Worm (Caenorhabditis elegans) whole organism, young adult: ENCODE results near the gene ttr-40.

Experiments used
- B0035.1 ChIP-seq: sonication (generic microtip); optimal IDR thresholded peaks from 2 replicates; lab custom pipeline; 2016; ENCODE audit warnings: missing genetic modification characterization, mild to moderate bottlenecking, missing compliant biosample characterization, missing genotype, missing genetic modification reagents
- B0261.1 ChIP-seq: sonication (generic microtip); optimal IDR thresholded peaks from 2 replicates; lab custom pipeline; 2016; ENCODE audit warnings: mild to moderate bottlenecking, missing genetic modification characterization, moderate library complexity, missing compliant biosample characterization
- C06A6.2 ChIP-seq: fragments of 200-800 bp; sonication (Bioruptor generic); conservative IDR thresholded peaks from 2 replicates; pipeline ENCODE4 v1.3.6; 2022; ENCODE audit warnings: missing genetic modification characterization, missing compliant biosample characterization
- F23B12.7 ChIP-seq: sonication (generic microtip); optimal IDR thresholded peaks from 2 replicates; lab custom pipeline; 2017; ENCODE audit warnings: missing genetic modification characterization, mild to moderate bottlenecking, missing compliant biosample characterization, antibody characterized with exemption, moderate library complexity; ENCODE audit not compliant: insufficient read depth
- F39B2.1 ChIP-seq: fragments of 200-800 bp; sonication (Bioruptor generic); IDR thresholded peaks from 2 replicates; pipeline ENCODE4 v1.3.6; 2022; ENCODE audit warnings: missing genetic modification reagents, missing genetic modification characterization, missing compliant biosample characterization
- F57A8.1 ChIP-seq: fragments of 200-800 bp; sonication (Bioruptor generic); optimal IDR thresholded peaks from 2 replicates; lab custom pipeline; 2018; ENCODE audit warnings: mild to moderate bottlenecking, missing genetic modification characterization, moderate library complexity, missing compliant biosample characterization
- F57C9.4 ChIP-seq: sonication (generic microtip); optimal IDR thresholded peaks from 2 replicates; lab custom pipeline; 2017; ENCODE audit warnings: mild to moderate bottlenecking, missing genetic modification characterization, missing compliant biosample characterization
- K11D2.4 ChIP-seq: fragments of 200-800 bp; sonication (Bioruptor generic); IDR thresholded peaks from 2 replicates; pipeline ENCODE4 v1.3.6; 2022; ENCODE audit warnings: missing genetic modification reagents, missing genetic modification characterization, missing compliant biosample characterization
- K12H6.12 ChIP-seq: fragments of 200-800 bp; sonication (Bioruptor generic); optimal IDR thresholded peaks from 2 replicates; lab custom pipeline; 2018; ENCODE audit warnings: mild to moderate bottlenecking, missing genetic modification characterization, missing compliant biosample characterization
- Y53F4B.3 ChIP-seq: fragments of 200-800 bp; sonication (Bioruptor generic); IDR thresholded peaks from 2 replicates; pipeline ENCODE4 v1.3.6; 2022; ENCODE audit warnings: missing genetic modification reagents, missing genetic modification characterization, missing compliant biosample characterization
- Y53G8AR.9 ChIP-seq: fragments of 200-800 bp; sonication (Bioruptor generic); conservative IDR thresholded peaks from 2 replicates; pipeline ENCODE4 v1.3.6; 2022; ENCODE audit warnings: missing genetic modification reagents, missing genetic modification characterization, missing compliant biosample characterization
- ZK185.1 ChIP-seq: sonication (generic microtip); optimal IDR thresholded peaks from 2 replicates; lab custom pipeline; 2016; ENCODE audit warnings: mild to moderate bottlenecking, missing genetic modification characterization, missing compliant biosample characterization; ENCODE audit not compliant: poor library complexity, severe bottlenecking
- ama-1 ChIP-seq, 3 experiments: fragments of 150-350 bp in 1 of 3; sonication (generic microtip) in 2 of 3; optimal IDR thresholded peaks; 2 replicates each; lab custom pipeline; 2014 to 2018; ENCODE audit warnings: missing biosample characterization in 2 of 3, missing genetic modification characterization in 2 of 3, missing genetic modification reagents in 2 of 3
- aptf-3 ChIP-seq: fragments of 200-800 bp; sonication (Bioruptor generic); IDR thresholded peaks from 2 replicates; pipeline ENCODE4 v1.3.6; 2022; ENCODE audit warnings: missing genetic modification characterization, missing compliant biosample characterization
- attf-3 ChIP-seq: fragments of 200-800 bp; sonication (Bioruptor generic); conservative IDR thresholded peaks from 2 replicates; pipeline ENCODE4 v1.3.6; 2022; ENCODE audit warnings: missing genetic modification reagents, missing genetic modification characterization, missing compliant biosample characterization
- bed-2 ChIP-seq: fragments of 200-800 bp; sonication (Bioruptor generic); IDR thresholded peaks from 2 replicates; pipeline ENCODE4 v1.3.6; 2022; ENCODE audit warnings: missing genetic modification reagents, missing genetic modification characterization, missing compliant biosample characterization
- ccch-3 ChIP-seq: fragments of 200-800 bp; sonication (Bioruptor generic); optimal IDR thresholded peaks from 2 replicates; lab custom pipeline; 2018; ENCODE audit warnings: mild to moderate bottlenecking, missing genetic modification characterization, missing compliant biosample characterization
- ceh-79 ChIP-seq: sonication (generic microtip); optimal IDR thresholded peaks from 2 replicates; lab custom pipeline; 2017; ENCODE audit warnings: mild to moderate bottlenecking, missing genetic modification characterization, missing compliant biosample characterization
- ceh-91 ChIP-seq: fragments of 200-800 bp; sonication (Bioruptor generic); IDR thresholded peaks from 2 replicates; pipeline ENCODE4 v1.3.6; 2022; ENCODE audit warnings: missing genetic modification reagents, missing genetic modification characterization, missing compliant biosample characterization
- dpff-1 ChIP-seq: sonication (generic microtip); optimal IDR thresholded peaks from 2 replicates; lab custom pipeline; 2017; ENCODE audit warnings: mild to moderate bottlenecking, missing genetic modification characterization, missing compliant biosample characterization
- egl-18 ChIP-seq: fragments of 200-800 bp; sonication (Bioruptor generic); IDR thresholded peaks from 2 replicates; pipeline ENCODE4 v1.3.6; 2022; ENCODE audit warnings: missing genetic modification reagents, missing genetic modification characterization, missing compliant biosample characterization
- him-1 ChIP-seq: sonication (generic microtip); optimal IDR thresholded peaks from 2 replicates; lab custom pipeline; 2016; ENCODE audit warnings: missing genotype, missing genetic modification reagents, missing genetic modification characterization, missing compliant biosample characterization
- hlh-12 ChIP-seq: sonication (generic microtip); optimal IDR thresholded peaks from 2 replicates; lab custom pipeline; 2016; ENCODE audit warnings: missing genetic modification characterization, missing compliant biosample characterization
- hlh-26 ChIP-seq: fragments of 200-800 bp; sonication (Bioruptor generic); conservative IDR thresholded peaks from 2 replicates; pipeline ENCODE4 v1.3.6; 2022; ENCODE audit warnings: missing genetic modification reagents, missing genetic modification characterization, missing compliant biosample characterization
- hmg-1.2 ChIP-seq: fragments of 200-800 bp; sonication (Bioruptor generic); IDR thresholded peaks from 2 replicates; pipeline ENCODE4 v1.3.6; 2022; ENCODE audit warnings: missing genetic modification reagents, missing genetic modification characterization, missing compliant biosample characterization
- hmg-20 ChIP-seq: fragments of 200-800 bp; sonication (Bioruptor generic); IDR thresholded peaks from 2 replicates; pipeline ENCODE4 v1.3.6; 2022; ENCODE audit warnings: missing genetic modification reagents, missing genetic modification characterization, missing compliant biosample characterization
- hsf-1 ChIP-seq: fragments of 200-800 bp; sonication (Bioruptor generic); IDR thresholded peaks from 2 replicates; pipeline ENCODE4 v1.3.6; 2022; ENCODE audit warnings: missing genetic modification reagents, missing genetic modification characterization, missing compliant biosample characterization
- lag-1 ChIP-seq: fragments of 200-800 bp; sonication (Bioruptor generic); IDR thresholded peaks from 2 replicates; pipeline ENCODE4 v1.3.6; 2022; ENCODE audit warnings: missing genetic modification reagents, missing genetic modification characterization, missing compliant biosample characterization
- let-526 ChIP-seq: fragments of 200-800 bp; sonication (Bioruptor generic); IDR thresholded peaks from 2 replicates; pipeline ENCODE4 v1.3.6; 2022; ENCODE audit warnings: missing genetic modification reagents, missing genetic modification characterization, missing compliant biosample characterization
- lin-35 ChIP-seq, 3 experiments: fragments of 150-350 bp in 2 of 3; sonication (generic microtip) in 1 of 3; optimal IDR thresholded peaks; 2 replicates each; lab custom pipeline; 2014 to 2018; ENCODE audit warnings: missing biosample characterization in 3 of 3, missing genetic modification characterization in 3 of 3, missing genetic modification reagents in 3 of 3
- lsl-1 ChIP-seq: fragments of 200-800 bp; sonication (Bioruptor generic); optimal IDR thresholded peaks from 2 replicates; lab custom pipeline; 2018; ENCODE audit warnings: mild to moderate bottlenecking, missing genetic modification characterization, moderate library complexity, missing compliant biosample characterization
- lsy-27 ChIP-seq: sonication (generic microtip); optimal IDR thresholded peaks from 2 replicates; lab custom pipeline; 2017; ENCODE audit warnings: missing genetic modification characterization, mild to moderate bottlenecking, missing compliant biosample characterization, antibody characterized with exemption, missing genotype, borderline replicate concordance; ENCODE audit not compliant: insufficient read depth
- mcd-1 ChIP-seq: fragments of 200-800 bp; sonication (Bioruptor generic); IDR thresholded peaks from 2 replicates; pipeline ENCODE4 v1.3.6; 2022; ENCODE audit warnings: missing genetic modification reagents, missing genetic modification characterization, missing compliant biosample characterization
- mxl-1 ChIP-seq: sonication (generic microtip); optimal IDR thresholded peaks from 2 replicates; lab custom pipeline; 2016; ENCODE audit warnings: missing genetic modification characterization, missing compliant biosample characterization
- nfya-2 ChIP-seq: fragments of 200-800 bp; sonication (Bioruptor generic); IDR thresholded peaks from 2 replicates; pipeline ENCODE4 v1.3.6; 2022; ENCODE audit warnings: missing genetic modification reagents, missing genetic modification characterization, missing compliant biosample characterization
- nfyb-1 ChIP-seq: fragments of 200-800 bp; sonication (Bioruptor generic); IDR thresholded peaks from 2 replicates; pipeline ENCODE4 v1.3.6; 2022; ENCODE audit warnings: missing genetic modification reagents, missing genetic modification characterization, missing compliant biosample characterization
- nhr-179 ChIP-seq: sonication (generic microtip); optimal IDR thresholded peaks from 2 replicates; lab custom pipeline; 2016; ENCODE audit warnings: mild to moderate bottlenecking, missing genetic modification characterization, missing compliant biosample characterization
- rcor-1 ChIP-seq: fragments of 200-800 bp; sonication (Bioruptor generic); IDR thresholded peaks from 2 replicates; pipeline ENCODE4 v1.3.6; 2022; ENCODE audit warnings: missing genetic modification reagents, missing genetic modification characterization, missing compliant biosample characterization
- sdz-38 ChIP-seq: sonication (generic microtip); optimal IDR thresholded peaks from 2 replicates; lab custom pipeline; 2016; ENCODE audit warnings: missing genotype, missing genetic modification characterization, missing compliant biosample characterization
- sea-2 ChIP-seq: fragments of 200-800 bp; sonication (Bioruptor generic); IDR thresholded peaks from 2 replicates; pipeline ENCODE4 v1.3.6; 2022; ENCODE audit warnings: missing genetic modification characterization, missing compliant biosample characterization
- snpc-1.3 ChIP-seq: sonication (generic microtip); optimal IDR thresholded peaks from 2 replicates; lab custom pipeline; 2017; ENCODE audit warnings: missing genetic modification characterization, mild to moderate bottlenecking, missing compliant biosample characterization, antibody characterized with exemption, moderate library complexity, missing genotype, missing genetic modification reagents; ENCODE audit not compliant: insufficient read depth
- tbp1 ChIP-seq: fragments of 200-800 bp; sonication (Bioruptor generic); optimal IDR thresholded peaks from 2 replicates; lab custom pipeline; 2018; ENCODE audit warnings: mild to moderate bottlenecking, missing genetic modification characterization, missing compliant biosample characterization
- unc-130 ChIP-seq: sonication (generic microtip); optimal IDR thresholded peaks from 2 replicates; lab custom pipeline; 2016; ENCODE audit warnings: missing genetic modification reagents, missing genetic modification characterization, missing compliant biosample characterization
- xnd-1 ChIP-seq: sonication (generic microtip); optimal IDR thresholded peaks from 2 replicates; lab custom pipeline; 2016; ENCODE audit warnings: missing genotype, missing genetic modification reagents, missing genetic modification characterization, missing compliant biosample characterization
- zfh-2 ChIP-seq: fragments of 200-800 bp; sonication (Bioruptor generic); conservative IDR thresholded peaks from 2 replicates; pipeline ENCODE4 v1.3.6; 2022; ENCODE audit warnings: missing genetic modification reagents, missing genetic modification characterization, missing compliant biosample characterization
- ztf-22 ChIP-seq: fragments of 200-800 bp; sonication (Bioruptor generic); optimal IDR thresholded peaks from 2 replicates; lab custom pipeline; 2018; ENCODE audit warnings: mild to moderate bottlenecking, missing genetic modification characterization, moderate library complexity, missing compliant biosample characterization
- ztf-26 ChIP-seq: sonication (generic microtip); optimal IDR thresholded peaks from 2 replicates; lab custom pipeline; 2017; ENCODE audit warnings: missing genetic modification characterization, missing compliant biosample characterization

The ttr-40 gene

ce11 chrV:9318046-9318445 lies 37.2 kb downstream of the ttr-40 start, which contains the start of gene kvs-3 (continued):
- TF ChIP-seq F57C9.4 (tag; lab: Kevin White, UChicago) (no peak), nfyb-1 (peak; percentile 92), hmg-20 (GFP tag; lab: Robert Waterston, UW) (0 out of 2 replicates have a peak, but pooled peaks have one; percentile 39), unc-130 (GFP tag; lab: Kevin White, UChicago) (peak; percentile 44), ztf-22 (GFP tag; lab: Kevin White, UChicago) (no peak), K11D2.4 (GFP tag; lab: Robert Waterston, UW) (peak; percentile 67), ccch-3 (GFP tag; lab: Kevin White, UChicago) (peak; percentile 53), rcor-1 (GFP tag; lab: Robert Waterston, UW) (peak; percentile 84), lsy-27 (tag; lab: Kevin White, UChicago) (peak; percentile 34), C06A6.2 (peak; percentile 63), B0261.1 (peak; percentile 95), hlh-12 (tag; lab: Kevin White, UChicago) (peak; percentile 50), attf-3 (GFP tag; lab: Robert Waterston, UW) (peak; percentile 40; the same call in 1 of the 2 replicates), bed-2 (GFP tag; lab: Robert Waterston, UW) (0 out of 2 replicates have a peak, but pooled peaks have one; percentile 40), lsl-1 (GFP tag; lab: Kevin White, UChicago) (no peak), lin-35 (GFP tag; optimal IDR thresholded peaks at IDR 0.05; lab: Kevin White, UChicago) (peak in 1 of 3 experiments; percentile 75), ceh-79 (tag; lab: Kevin White, UChicago) (peak; percentile 81), zfh-2 (GFP tag; lab: Robert Waterston, UW) (no peak), F57A8.1 (peak; percentile 95), K12H6.12 (tag; lab: Kevin White, UChicago) (peak; percentile 78), let-526 (GFP tag; lab: Robert Waterston, UW) (no peak), nhr-179 (peak; percentile 46), F39B2.1 (GFP tag; lab: Robert Waterston, UW) (peak; percentile 90; the same call in 1 of the 2 replicates), mxl-1 (tag; lab: Kevin White, UChicago) (peak; percentile 73), dpff-1 (peak; percentile 44), ama-1 (optimal IDR thresholded peaks at IDR 0.05; lab: Kevin White, UChicago) (no peak), ama-1 (GFP tag; optimal IDR thresholded peaks at IDR 0.05; lab: Kevin White, UChicago) (peak; percentile 67 to 68), F23B12.7 (tag; lab: Kevin White, UChicago) (peak; percentile 62), snpc-1.3 (tag; lab: Kevin White, UChicago) (peak; percentile 87), hsf-1 (GFP tag; lab: Robert Waterston, UW) (peak; percentile 74; the same call in 1 of the 2 replicates), him-1 (tag; lab: Kevin White, UChicago) (peak; percentile 90), hlh-26 (GFP tag; lab: Robert Waterston, UW) (no peak), ZK185.1 (peak; percentile 80), ztf-26 (tag; lab: Kevin White, UChicago) (peak; percentile 70), aptf-3 (GFP tag; lab: Robert Waterston, UW) (no peak), tbp1 (peak; percentile 97), Y53G8AR.9 (GFP tag; lab: Robert Waterston, UW) (peak; percentile 83), sea-2 (GFP tag; lab: Robert Waterston, UW) (0 out of 2 replicates have a peak, but pooled peaks have one; percentile 70), ceh-91 (GFP tag; lab: Robert Waterston, UW) (peak; percentile 40; the same call in 1 of the 2 replicates), nfya-2 (GFP tag; lab: Robert Waterston, UW) (no peak), mcd-1 (GFP tag; lab: Robert Waterston, UW) (no peak; the same call in 1 of the 2 replicates), lag-1 (0 out of 2 replicates have a peak, but pooled peaks have one; percentile 39), egl-18 (peak; percentile 75; the same call in 1 of the 2 replicates), xnd-1 (tag; lab: Kevin White, UChicago) (no peak), Y53F4B.3 (GFP tag; lab: Robert Waterston, UW) (peak; percentile 69; the same call in 1 of the 2 replicates), sdz-38 (tag; lab: Kevin White, UChicago) (peak; percentile 10), B0035.1 (tag; lab: Kevin White, UChicago) (peak; percentile 41), hmg-1.2 (GFP tag; lab: Robert Waterston, UW) (peak; percentile 80)
